Worm (Caenorhabditis elegans): ENCODE measurements around the gene T23B5.6.

The T23B5.6 gene

ce11 chrIV:12724641-12725040, 47.6 kb upstream of the T23B5.6 start, which contains the start of the genes T23F6.3 and rbd-1 (continued):
- TF ChIP-seq zfp-2 (tag; optimal IDR thresholded peaks at IDR 0.05) = no peak
- no peak for TF ChIP-seq aha-1 (tag)
- TF ChIP-seq hlh-11 (tag; optimal IDR thresholded peaks at IDR 0.05) = peak; percentile 66
- TF ChIP-seq daf-8 (GFP tag; IDR thresholded peaks at IDR 0.05) = no peak
- no peak for TF ChIP-seq attf-4 (tag; optimal IDR thresholded peaks at IDR 0.05)
- no peak for TF ChIP-seq snpc-4 (tag; optimal IDR thresholded peaks at IDR 0.05)
- TF ChIP-seq aly-2 (tag; optimal IDR thresholded peaks at IDR 0.05) = no peak
- no peak for TF ChIP-seq fos-1 (tag; optimal IDR thresholded peaks at IDR 0.05)
- peak; percentile 81 for TF ChIP-seq R02D3.7 (tag; optimal IDR thresholded peaks at IDR 0.05)
- no peak for TF ChIP-seq ama-1 (optimal IDR thresholded peaks at IDR 0.05)
- TF ChIP-seq ceh-32 (tag; optimal IDR thresholded peaks at IDR 0.05; ENCODE audit: poor library complexity) = no peak
- TF ChIP-seq tra-1 (GFP tag; IDR thresholded peaks at IDR 0.05) = peak; percentile 40; the same call in 1 of the 2 replicates
- no peak for TF ChIP-seq lin-15B (tag; optimal IDR thresholded peaks at IDR 0.05)
- no peak for TF ChIP-seq daf-19 (GFP tag; conservative IDR thresholded peaks at IDR 0.05)
- TF ChIP-seq nhr-76 (tag; optimal IDR thresholded peaks at IDR 0.05) = no peak
- TF ChIP-seq nhr-41 (GFP tag; IDR thresholded peaks at IDR 0.05) = no peak
- peak; percentile 69 for TF ChIP-seq duxl-1 (tag; optimal IDR thresholded peaks at IDR 0.05; ENCODE audit: poor library complexity)
- TF ChIP-seq spr-1 (tag; optimal IDR thresholded peaks at IDR 0.05) = peak; percentile 47
- TF ChIP-seq nhr-11 (tag; optimal IDR thresholded peaks at IDR 0.05) = peak; percentile 65
- no peak for TF ChIP-seq gei-8 (GFP tag; optimal IDR thresholded peaks at IDR 0.05)
- TF ChIP-seq ctbp-1 (GFP tag; IDR thresholded peaks at IDR 0.05) = peak; percentile 51; the same call in 1 of the 2 replicates
- TF ChIP-seq ceh-20 (GFP tag; IDR thresholded peaks at IDR 0.05) = peak; percentile 49; the same call in 1 of the 2 replicates
- no peak for TF ChIP-seq saeg-2 (GFP tag; IDR thresholded peaks at IDR 0.05)
- TF ChIP-seq nhr-10 (tag; optimal IDR thresholded peaks at IDR 0.05) = no peak
- 0 out of 2 replicates have a peak, but pooled peaks have one; percentile 27 for TF ChIP-seq dmd-9 (GFP tag; IDR thresholded peaks at IDR 0.05)
- TF ChIP-seq ceh-82 (tag; optimal IDR thresholded peaks at IDR 0.05) = no peak
- TF ChIP-seq F26F4.8 (GFP tag; conservative IDR thresholded peaks at IDR 0.05) = no peak
- no peak for TF ChIP-seq F49E8.2 (tag; optimal IDR thresholded peaks at IDR 0.05; ENCODE audit: borderline replicate concordance)
- no peak for TF ChIP-seq zag-1 (tag; optimal IDR thresholded peaks at IDR 0.05)
- no peak for TF ChIP-seq madf-9 (GFP tag; conservative IDR thresholded peaks at IDR 0.05)
- no peak for TF ChIP-seq Y75B8A.6 (GFP tag; IDR thresholded peaks at IDR 0.05)
- peak; percentile 78 for TF ChIP-seq hlh-30 (tag; optimal IDR thresholded peaks at IDR 0.05; ENCODE audit: insufficient read depth)
- peak; percentile 65 for TF ChIP-seq nhr-102 (tag; optimal IDR thresholded peaks at IDR 0.05)
- TF ChIP-seq ZK337.2 (GFP tag; IDR thresholded peaks at IDR 0.05) = peak; percentile 55; the same call in 1 of the 2 replicates
- TF ChIP-seq lir-3 (tag; optimal IDR thresholded peaks at IDR 0.05) = no peak
- TF ChIP-seq mxl-3 (GFP tag; optimal IDR thresholded peaks at IDR 0.05) = peak; percentile 34
- no peak for TF ChIP-seq zfp-3 (GFP tag; conservative IDR thresholded peaks at IDR 0.05)
- TF ChIP-seq nhr-28 (tag; optimal IDR thresholded peaks at IDR 0.05) = peak; percentile 77
- TF ChIP-seq Y105C5A.15 (GFP tag; IDR thresholded peaks at IDR 0.05) = no peak
- peak; percentile 60 for TF ChIP-seq nhr-6 (tag; optimal IDR thresholded peaks at IDR 0.05)
- TF ChIP-seq cey-2 (tag; optimal IDR thresholded peaks at IDR 0.05; ENCODE audit: borderline replicate concordance, insufficient read depth) = no peak
- no peak for TF ChIP-seq lin-29 (GFP tag; IDR thresholded peaks at IDR 0.05)
- TF ChIP-seq D1046.2 (GFP tag; IDR thresholded peaks at IDR 0.05) = no peak
- no peak for TF ChIP-seq ztf-11 (tag; optimal IDR thresholded peaks at IDR 0.05)
- TF ChIP-seq ceh-62 (tag; optimal IDR thresholded peaks at IDR 0.05) = no peak
- TF ChIP-seq mdt-29 (GFP tag; IDR thresholded peaks at IDR 0.05) = no peak
- TF ChIP-seq zip-11 (GFP tag; IDR thresholded peaks at IDR 0.05) = no peak
- TF ChIP-seq Y48G9A.11 (GFP tag; IDR thresholded peaks at IDR 0.05) = peak; percentile 100
- no peak for TF ChIP-seq F44E2.7 (GFP tag; IDR thresholded peaks at IDR 0.05)
- TF ChIP-seq unc-62 (GFP tag; optimal IDR thresholded peaks at IDR 0.05 in 1 of 2) = peak in 1 of 2 experiments; percentile 3
- no peak for TF ChIP-seq unc-62 (tag; optimal IDR thresholded peaks at IDR 0.05)
- TF ChIP-seq lin-38 (GFP tag; IDR thresholded peaks at IDR 0.05) = peak; percentile 83
- TF ChIP-seq nhr-111 (GFP tag; optimal IDR thresholded peaks at IDR 0.05) = no peak
